Worm (Caenorhabditis elegans) whole organism, L1 larva: ENCODE measurements around the gene srx-28.

Experiments used
- F16B12.6 ChIP-seq: fragments of 150-350 bp; optimal IDR thresholded peaks from 2 replicates; lab custom pipeline; 2014; ENCODE audit warnings: missing biosample characterization, missing genetic modification characterization
- elt-2 ChIP-seq: sonication (generic microtip); optimal IDR thresholded peaks from 2 replicates; lab custom pipeline; 2016; ENCODE audit warnings: missing genetic modification characterization, mild to moderate bottlenecking, inconsistent platforms, missing compliant biosample characterization, missing genetic modification reagents
- fkh-10 ChIP-seq: sonication (generic microtip); optimal IDR thresholded peaks from 2 replicates; lab custom pipeline; 2017; ENCODE audit warnings: missing biosample characterization, missing genetic modification reagents, missing genetic modification characterization
- lin-13 ChIP-seq: fragments of 150-350 bp; optimal IDR thresholded peaks from 2 replicates; lab custom pipeline; 2014; ENCODE audit warnings: missing biosample characterization, missing genetic modification reagents, missing genetic modification characterization
- lin-15B ChIP-seq: fragments of 150-350 bp; sonication (generic microtip); optimal IDR thresholded peaks from 3 replicates; lab custom pipeline; 2014; ENCODE audit warnings: missing biosample characterization, missing genetic modification characterization
- lin-35 ChIP-seq, 2 experiments: fragments of 150-350 bp; optimal IDR thresholded peaks; 2 replicates each; lab custom pipeline; 2014; ENCODE audit warnings: missing biosample characterization in 2 of 2, missing genetic modification characterization in 2 of 2, missing genetic modification reagents in 2 of 2
- nhr-12 ChIP-seq: sonication (generic microtip); optimal IDR thresholded peaks from 2 replicates; lab custom pipeline; 2017; ENCODE audit warnings: missing biosample characterization, missing genetic modification characterization
- nhr-237 ChIP-seq: fragments of 150-350 bp; optimal IDR thresholded peaks from 2 replicates; lab custom pipeline; 2014; ENCODE audit warnings: missing biosample characterization, missing genetic modification characterization
- skn-1 ChIP-seq: fragments of 150-350 bp; optimal IDR thresholded peaks from 2 replicates; lab custom pipeline; 2014; ENCODE audit warnings: missing biosample characterization, missing genetic modification characterization
- snpc-4 ChIP-seq: fragments of 150-350 bp; optimal IDR thresholded peaks from 2 replicates; lab custom pipeline; 2014; ENCODE audit warnings: missing biosample characterization, missing genetic modification characterization
- unc-86 ChIP-seq: sonication (generic microtip); optimal IDR thresholded peaks from 2 replicates; lab custom pipeline; 2016; ENCODE audit warnings: missing genetic modification characterization, missing compliant biosample characterization

DNA sequence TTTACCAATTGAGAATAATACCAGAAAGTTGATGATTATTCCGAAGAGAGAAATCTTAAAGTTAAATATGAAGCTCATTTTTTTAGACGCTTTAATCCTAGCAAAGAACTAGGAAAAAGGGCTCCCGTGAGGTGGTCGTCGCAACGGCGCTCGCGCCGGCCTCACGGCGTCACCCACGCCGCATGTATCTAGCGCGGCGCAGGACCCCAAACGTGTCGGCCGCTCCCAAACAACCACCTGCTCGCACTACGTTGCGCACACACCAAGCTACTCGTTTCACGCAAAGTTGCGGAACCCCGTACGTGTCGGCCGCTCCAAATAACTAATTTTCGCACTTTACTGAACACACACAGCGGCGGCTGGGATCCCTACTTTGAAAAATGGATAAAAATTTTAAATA lies 10.7 kb downstream of the srx-28 start:
- TF ChIP-seq lin-35 (GFP tag; optimal IDR thresholded peaks at IDR 0.05; lab: Kevin White, UChicago) (no peak), unc-86 (no peak), skn-1 (tag; lab: Kevin White, UChicago) (no peak), nhr-237 (tag; lab: Kevin White, UChicago) (no peak), snpc-4 (tag; lab: Kevin White, UChicago) (no peak), lin-13 (GFP tag; lab: Kevin White, UChicago) (no peak), elt-2 (tag; lab: Kevin White, UChicago) (no peak), nhr-12 (no peak), F16B12.6 (no peak), fkh-10 (GFP tag; lab: Kevin White, UChicago) (no peak), lin-15B (no peak)
